Worm (Caenorhabditis elegans): ENCODE measurements around the gene B0280.2.

DNA sequence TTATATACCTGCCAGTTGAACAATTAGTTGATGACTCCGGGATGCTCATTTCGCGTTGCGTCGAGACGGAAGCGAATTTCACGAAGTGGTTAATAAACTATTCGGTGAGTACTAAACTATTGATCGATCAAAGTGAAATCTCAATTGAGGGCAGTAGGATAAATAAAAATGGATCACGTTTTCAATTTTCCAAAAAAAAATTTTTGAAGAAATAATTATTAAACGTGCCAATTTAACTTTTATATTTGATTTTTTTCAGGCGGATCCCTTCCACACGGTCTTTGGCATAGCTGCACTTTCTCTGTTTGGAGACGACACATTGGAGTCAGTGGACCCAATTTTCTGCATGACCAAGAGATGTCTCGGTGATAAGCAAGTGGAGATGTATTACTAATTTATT lies 11.6 kb downstream of the B0280.2 start, which contains the start of gene B0280.17:
- TF ChIP-seq him-1 (tag; optimal IDR thresholded peaks at IDR 0.05), result no peak
- no peak for TF ChIP-seq W03F9.2 (tag; optimal IDR thresholded peaks at IDR 0.05)
- no peak for TF ChIP-seq dao-5 (tag; optimal IDR thresholded peaks at IDR 0.05)
